Worm (Caenorhabditis elegans): ENCODE results near the gene rpn-6.1.

- TF ChIP-seq dmd-9 (GFP tag; IDR thresholded peaks at IDR 0.05) (no peak), Y5F2A.4 (GFP tag; optimal IDR thresholded peaks at IDR 0.05) (no peak), zfp-2 (tag; optimal IDR thresholded peaks at IDR 0.05) (no peak), nhr-77 (tag; optimal IDR thresholded peaks at IDR 0.05) (no peak), mdl-1 (tag; optimal IDR thresholded peaks at IDR 0.05) (no peak), nhr-76 (tag; optimal IDR thresholded peaks at IDR 0.05) (no peak), fos-1 (tag; optimal IDR thresholded peaks at IDR 0.05) (no peak), lin-39 (tag; optimal IDR thresholded peaks at IDR 0.05) (no peak), jun-1 (tag; optimal IDR thresholded peaks at IDR 0.05) (no peak), F10B5.3 (tag; optimal IDR thresholded peaks at IDR 0.05) (no peak), unc-39 (tag; optimal IDR thresholded peaks at IDR 0.05) (no peak), spr-3 (GFP tag; optimal IDR thresholded peaks at IDR 0.05) (no peak), ceh-28 (tag; optimal IDR thresholded peaks at IDR 0.05) (no peak), nhr-28 (tag; optimal IDR thresholded peaks at IDR 0.05) (no peak)
Measured at ce11 chrIII:7005350-7005749, 43.5 kb upstream of the rpn-6.1 start, which contains the start of gene C06E8.5.

Measured in whole organism, L4 larva.